Worm (Caenorhabditis elegans): ENCODE data around the gene srw-57.

- no peak for TF ChIP-seq med-1 (GFP tag; optimal IDR thresholded peaks at IDR 0.05; ENCODE audit: insufficient read depth)
- no peak for TF ChIP-seq cog-1 (tag; optimal IDR thresholded peaks at IDR 0.05)
- no peak for TF ChIP-seq ztf-29 (GFP tag; IDR thresholded peaks at IDR 0.05)
- TF ChIP-seq ref-1 (GFP tag; conservative IDR thresholded peaks at IDR 0.05) = no peak
Measured at ce11 chrV:16000433-16000832, 45.6 kb upstream of the srw-57 start, which contains the start of gene nhr-50.
